Worm (Caenorhabditis elegans) whole organism, L4/young adult: Measurements from ENCODE around the gene rnp-7.

Source experiments
- W03F9.2 ChIP-seq: fragments of 150-350 bp; optimal IDR thresholded peaks from 2 replicates; lab custom pipeline; 2014; ENCODE audit warnings: missing biosample characterization, missing genetic modification characterization
- dao-5 ChIP-seq: sonication (generic microtip); optimal IDR thresholded peaks from 2 replicates; lab custom pipeline; 2016; ENCODE audit warnings: missing genotype, missing genetic modification characterization, moderate library complexity, missing compliant biosample characterization
- him-1 ChIP-seq: sonication (generic microtip); optimal IDR thresholded peaks from 2 replicates; lab custom pipeline; 2016; ENCODE audit warnings: missing genotype, missing genetic modification reagents, missing genetic modification characterization, missing compliant biosample characterization

Gene rnp-7

DNA sequence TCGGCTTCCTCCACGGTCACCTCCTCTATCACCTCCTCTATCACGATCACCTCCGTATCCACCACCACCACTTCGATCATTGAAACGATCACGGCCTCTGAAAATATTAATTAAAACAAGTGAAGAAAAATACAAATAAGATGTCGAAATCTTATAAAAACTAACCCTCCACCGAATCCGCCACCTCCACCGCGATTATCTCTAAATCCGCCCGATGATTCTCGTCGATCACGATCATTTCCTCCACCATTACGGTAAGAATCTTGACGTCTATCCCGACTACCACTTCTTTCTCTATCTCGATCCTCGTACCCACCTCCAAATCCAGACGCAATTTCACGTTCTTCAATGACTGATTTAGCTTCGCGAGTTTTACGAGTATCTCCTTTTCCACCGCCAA lies 1.7 kb downstream of the rnp-7 start:
- no peak for TF ChIP-seq dao-5 (tag; lab: Kevin White, UChicago)
- TF ChIP-seq W03F9.2 = no peak
- no peak for TF ChIP-seq him-1 (tag; lab: Kevin White, UChicago)

DNA sequence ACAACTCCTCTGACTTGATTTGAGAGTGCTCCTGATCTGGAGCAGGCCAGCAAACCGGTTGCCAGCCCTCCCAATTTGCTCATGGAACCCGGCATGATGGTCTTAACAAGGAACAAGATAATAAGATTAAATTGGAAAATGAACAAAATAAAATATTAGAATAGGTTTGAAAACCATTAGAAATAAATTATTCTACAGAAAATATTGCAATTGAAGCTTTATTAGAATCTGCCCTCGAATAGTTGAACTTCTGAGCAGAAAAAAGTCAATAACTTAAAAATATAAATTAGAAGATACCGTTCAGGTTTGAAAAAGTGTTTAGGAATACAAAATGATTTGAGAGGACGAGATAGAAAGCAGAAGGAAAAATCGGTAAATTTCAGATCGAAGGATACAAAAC lies 2.2 kb downstream of the rnp-7 start, which contains the start of gene nuo-4:
Gene nuo-4, minus strand, starts transcription at position 101 of the 400 bp plus-strand sequence.
- TF ChIP-seq W03F9.2 = no peak
- no peak for TF ChIP-seq dao-5 (tag; lab: Kevin White, UChicago)
- no peak for TF ChIP-seq him-1 (tag; lab: Kevin White, UChicago)

DNA sequence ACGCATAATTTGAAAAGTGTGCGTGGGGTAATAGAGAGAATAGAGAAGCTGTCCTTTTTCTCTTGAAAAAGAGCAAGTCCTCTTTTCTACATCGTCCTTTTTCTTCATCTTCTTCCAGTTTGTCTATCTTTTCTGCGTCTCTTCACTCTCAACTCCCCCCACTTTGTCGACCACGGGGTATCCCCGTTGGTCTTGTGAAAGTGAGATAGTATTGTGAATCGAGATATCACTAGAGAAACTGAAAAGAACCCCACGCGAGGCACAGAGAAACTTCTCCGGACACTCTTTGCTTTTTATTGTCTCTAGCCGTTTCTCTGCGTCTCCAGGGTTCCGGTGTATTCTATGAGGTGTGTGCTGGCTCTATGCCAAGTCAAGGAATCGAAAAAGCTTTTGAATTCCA lies 5.3 kb downstream of the rnp-7 start:
- TF ChIP-seq him-1 (tag; lab: Kevin White, UChicago) (peak; percentile 88), dao-5 (tag; lab: Kevin White, UChicago) (no peak), W03F9.2 (peak; percentile 51)

DNA sequence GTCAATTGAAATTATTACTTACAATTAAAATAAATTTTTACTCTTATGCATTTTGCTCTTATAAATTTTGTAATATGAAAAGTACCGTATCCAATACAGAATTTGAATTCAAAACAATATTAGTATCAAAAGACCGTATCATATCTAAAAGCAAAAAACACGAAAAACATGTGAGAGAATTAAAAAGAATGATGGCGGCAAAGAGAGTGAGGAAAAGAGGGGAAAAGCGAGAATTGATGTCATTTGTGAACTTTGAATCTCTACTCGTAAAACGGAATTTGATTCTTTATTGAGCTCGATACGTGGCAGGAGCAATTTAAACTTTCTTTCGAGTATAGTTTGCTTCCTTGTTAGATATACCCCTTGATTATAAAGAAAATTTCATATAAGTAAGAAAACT lies 6.4 kb downstream of the rnp-7 start:
- TF ChIP-seq W03F9.2 = no peak
- no peak for TF ChIP-seq dao-5 (tag; lab: Kevin White, UChicago)
- no peak for TF ChIP-seq him-1 (tag; lab: Kevin White, UChicago)

DNA sequence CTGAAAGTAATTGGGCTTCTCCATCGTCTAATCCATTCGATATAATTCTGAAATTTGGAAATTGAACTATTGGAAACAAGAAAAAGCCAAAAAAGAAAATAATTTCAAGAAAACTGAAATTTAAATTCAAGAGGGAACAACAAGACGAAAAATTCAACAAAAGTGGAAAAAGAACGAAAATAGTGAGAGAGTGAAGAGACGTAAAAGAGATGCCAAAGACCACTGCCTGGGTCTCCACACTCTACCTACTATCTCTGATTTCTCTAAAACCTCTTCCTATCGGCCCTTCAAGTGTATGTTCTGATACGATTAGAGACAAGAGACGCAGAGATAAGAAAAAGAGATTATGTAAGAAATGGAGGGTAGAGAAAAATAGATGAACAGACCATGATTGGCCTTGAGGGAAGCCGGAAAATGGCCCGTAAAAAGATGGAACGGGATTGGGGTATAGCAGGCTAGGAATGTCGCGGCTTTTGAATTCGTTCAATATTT lies 7.2 kb downstream of the rnp-7 start, which contains the start of gene ogt-1:
Gene ogt-1, minus strand, starts transcription at position 51 of the 492 bp plus-strand sequence.
- TF ChIP-seq W03F9.2 = peak; percentile 74
- peak; percentile 26 for TF ChIP-seq him-1 (tag; lab: Kevin White, UChicago)
- no peak for TF ChIP-seq dao-5 (tag; lab: Kevin White, UChicago)

DNA sequence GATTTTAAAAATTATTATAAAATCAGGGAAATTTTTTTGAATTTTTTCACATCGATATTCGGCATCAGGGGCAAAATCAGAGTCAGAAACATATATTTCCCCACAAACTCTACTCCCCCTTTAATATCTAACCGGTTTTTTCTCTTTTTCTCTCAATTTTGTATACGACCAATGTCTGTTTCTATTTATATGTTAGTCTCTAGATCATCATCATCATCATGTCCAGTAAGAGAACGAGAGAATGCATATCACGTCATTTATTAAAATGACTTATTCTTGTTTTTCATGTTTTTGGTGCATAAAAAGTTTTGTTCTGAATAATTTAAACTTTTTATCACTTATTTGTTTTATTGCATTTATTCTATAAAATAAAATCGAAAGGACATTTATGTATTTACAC lies 8.4 kb downstream of the rnp-7 start:
- TF ChIP-seq dao-5 (tag; lab: Kevin White, UChicago) (no peak), him-1 (tag; lab: Kevin White, UChicago) (no peak), W03F9.2 (no peak)

DNA sequence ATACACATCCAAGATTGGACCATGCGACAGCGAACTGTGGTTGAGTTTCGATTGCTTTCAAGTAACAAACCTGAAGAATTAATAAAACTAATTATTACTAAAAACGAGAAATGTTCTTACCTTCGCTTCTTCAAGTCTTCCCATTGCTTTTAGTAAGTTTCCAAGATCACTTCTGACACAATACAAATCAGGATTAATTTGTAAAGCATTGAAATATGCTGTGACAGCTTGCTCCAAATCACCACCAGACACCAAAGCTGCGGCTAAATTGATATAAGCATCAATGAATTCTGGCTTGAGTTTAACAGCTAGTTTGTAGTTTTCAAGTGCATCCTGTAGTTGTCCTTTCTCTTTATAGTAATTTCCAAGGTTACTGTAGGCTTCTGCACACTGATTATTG lies 10.8 kb downstream of the rnp-7 start:
- no peak for TF ChIP-seq W03F9.2
- TF ChIP-seq dao-5 (tag; lab: Kevin White, UChicago) = no peak
- TF ChIP-seq him-1 (tag; lab: Kevin White, UChicago) = no peak

DNA sequence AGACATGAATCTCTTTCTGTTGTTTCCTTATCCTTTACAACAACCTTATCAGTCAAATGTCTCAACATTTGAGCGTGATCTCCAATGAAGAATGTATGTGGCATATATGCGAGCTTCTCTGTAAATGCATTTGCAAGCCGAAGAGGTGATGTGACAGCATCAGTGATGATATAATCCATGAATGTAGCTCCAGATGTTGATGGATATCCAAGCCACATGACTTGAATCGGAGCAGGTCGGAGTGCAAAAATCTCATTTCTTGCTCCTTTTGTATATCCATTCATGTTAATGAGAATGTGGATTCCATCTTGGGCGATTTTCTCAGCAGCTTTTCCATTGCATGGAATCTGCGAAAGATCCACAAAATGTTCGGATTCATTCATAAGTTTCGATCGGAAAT lies 12.8 kb downstream of the rnp-7 start:
- TF ChIP-seq W03F9.2 (no peak), dao-5 (tag; lab: Kevin White, UChicago) (no peak), him-1 (tag; lab: Kevin White, UChicago) (no peak)

DNA sequence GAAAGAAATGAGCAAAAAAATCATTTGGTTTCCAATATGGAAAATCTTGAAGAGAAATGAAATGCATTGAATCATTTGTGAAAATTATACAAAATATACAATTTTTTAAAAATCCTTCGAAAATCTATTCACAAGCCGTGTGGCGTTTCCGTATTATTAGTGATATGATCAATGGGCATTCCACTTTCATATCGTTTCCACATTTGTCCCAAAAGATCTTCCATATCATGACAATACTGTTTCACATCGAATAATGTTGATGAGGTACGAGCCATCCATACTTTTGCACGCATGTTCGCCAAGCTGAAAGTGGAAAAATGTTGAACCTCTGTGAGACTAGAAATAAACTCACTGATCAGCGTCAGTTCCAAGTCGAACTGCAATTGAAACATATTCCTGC lies 14.6 kb downstream of the rnp-7 start:
- TF ChIP-seq W03F9.2 (no peak), dao-5 (tag; lab: Kevin White, UChicago) (no peak), him-1 (tag; lab: Kevin White, UChicago) (no peak)

DNA sequence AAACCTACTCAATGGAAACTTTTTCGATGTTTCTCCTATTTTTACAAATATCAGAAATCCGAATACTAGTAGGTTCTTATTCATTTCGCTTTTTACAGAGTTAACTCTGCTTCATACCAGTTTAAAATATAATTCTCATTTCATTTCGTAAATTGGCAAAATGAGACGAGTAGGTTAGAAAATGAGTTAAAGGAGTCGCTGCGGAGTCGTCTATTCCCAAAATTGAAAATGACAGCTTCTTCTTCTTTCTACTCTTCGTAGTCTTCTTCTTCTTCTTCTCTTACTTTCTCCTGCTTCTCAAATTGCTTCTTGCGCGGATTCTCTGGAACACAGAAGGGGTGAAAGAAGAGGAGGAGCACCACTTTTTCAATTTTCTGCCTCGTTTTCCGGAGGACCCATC lies 16.2 kb downstream of the rnp-7 start, which contains the start of gene glr-2:
Gene glr-2, minus strand, starts transcription at position 211 of the 400 bp plus-strand sequence.
- TF ChIP-seq dao-5 (tag; lab: Kevin White, UChicago) (no peak), him-1 (tag; lab: Kevin White, UChicago) (no peak), W03F9.2 (no peak)

DNA sequence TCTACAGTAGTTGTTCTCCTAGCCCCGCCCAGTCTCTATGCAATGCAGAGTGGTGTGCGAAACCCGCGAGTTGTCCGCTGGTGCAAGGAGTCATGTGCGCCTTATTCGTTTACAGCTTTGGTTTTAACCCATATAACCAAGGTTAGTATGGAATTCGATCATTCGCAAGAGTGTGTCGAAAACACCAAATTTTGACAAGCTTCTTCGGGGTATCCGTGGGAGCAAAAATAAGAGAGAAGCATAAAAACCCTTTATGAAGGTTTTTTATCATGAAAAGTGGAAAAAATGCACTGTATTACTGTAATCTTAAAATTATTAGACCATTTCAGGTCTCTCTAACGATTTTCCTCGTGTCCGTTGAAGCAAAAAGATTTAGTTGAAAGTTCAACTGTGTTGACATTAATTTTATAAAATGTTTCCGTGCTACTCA lies 18.8 kb downstream of the rnp-7 start:
- no peak for TF ChIP-seq him-1 (tag; lab: Kevin White, UChicago)
- no peak for TF ChIP-seq W03F9.2
- TF ChIP-seq dao-5 (tag; lab: Kevin White, UChicago) = no peak

DNA sequence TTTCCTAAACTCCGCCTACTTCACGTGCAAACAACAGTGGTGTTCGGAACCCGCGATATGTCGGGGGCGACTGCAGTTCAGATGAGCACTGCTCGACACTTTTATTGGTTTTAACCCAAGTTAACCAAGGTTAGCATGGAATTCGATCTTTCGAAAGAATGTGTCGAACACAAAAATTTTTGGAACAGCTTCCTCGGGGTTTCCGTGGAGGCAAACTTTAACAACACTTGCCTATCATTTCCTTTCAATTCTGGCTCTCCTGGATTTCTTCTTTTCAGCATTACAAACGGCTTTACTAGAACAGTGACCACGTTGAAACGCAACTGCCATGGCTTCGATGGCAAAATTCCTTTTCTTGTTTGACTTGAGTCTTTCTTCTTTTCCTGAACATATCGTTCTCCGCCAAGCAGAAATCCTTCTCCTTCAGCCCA lies 19.7 kb downstream of the rnp-7 start:
- no peak for TF ChIP-seq him-1 (tag; lab: Kevin White, UChicago)
- TF ChIP-seq W03F9.2 = peak; percentile 66

DNA sequence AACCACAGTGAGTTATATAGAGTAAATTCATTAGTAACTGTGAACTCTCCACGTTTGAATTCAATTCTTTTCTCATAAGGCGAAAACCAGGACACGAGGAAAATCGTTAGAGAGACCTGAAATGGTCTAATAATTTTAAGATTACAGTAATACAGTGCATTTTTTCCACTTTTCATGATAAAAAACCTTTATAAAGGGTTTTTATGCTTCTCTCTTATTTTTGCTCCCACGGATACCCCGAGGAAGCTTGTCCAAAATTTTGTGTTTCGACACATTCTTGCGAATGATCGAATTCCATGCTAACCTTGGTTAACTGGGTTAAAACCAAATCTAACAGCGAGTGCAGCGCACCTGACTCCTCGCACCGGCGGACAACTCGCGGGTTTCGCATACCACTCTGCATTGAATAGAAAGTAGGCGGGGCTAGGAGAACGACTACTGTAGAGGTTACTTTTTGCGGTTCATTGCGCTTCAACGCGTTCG lies 20.7 kb downstream of the rnp-7 start:
- TF ChIP-seq dao-5 (tag; lab: Kevin White, UChicago) = no peak
- TF ChIP-seq him-1 (tag; lab: Kevin White, UChicago) = no peak
- TF ChIP-seq W03F9.2 = no peak

DNA sequence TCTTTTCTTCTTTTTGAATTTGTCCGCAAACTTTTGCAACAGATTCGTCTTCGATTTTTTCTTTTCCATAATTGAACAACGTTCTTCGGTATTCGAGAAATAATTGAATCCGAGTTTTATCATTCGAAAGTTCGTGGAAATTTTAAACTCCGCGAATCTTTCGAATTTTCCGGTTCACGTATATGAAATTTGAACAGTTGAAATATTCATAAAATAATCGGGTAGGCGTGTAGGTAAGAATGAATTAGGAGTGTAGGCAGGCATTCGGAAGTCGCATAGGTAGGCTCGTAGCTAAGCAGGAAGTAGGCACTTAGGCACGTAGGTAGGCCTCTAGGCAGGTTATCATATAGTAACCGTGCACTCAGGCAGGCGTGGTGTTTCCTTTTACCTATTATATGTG lies 22.8 kb downstream of the rnp-7 start, which contains the start of gene B0280.11:
Gene B0280.11, minus strand, starts transcription at position 101 of the 400 bp plus-strand sequence.
- TF ChIP-seq W03F9.2 (no peak), him-1 (tag; lab: Kevin White, UChicago) (no peak), dao-5 (tag; lab: Kevin White, UChicago) (no peak)

DNA sequence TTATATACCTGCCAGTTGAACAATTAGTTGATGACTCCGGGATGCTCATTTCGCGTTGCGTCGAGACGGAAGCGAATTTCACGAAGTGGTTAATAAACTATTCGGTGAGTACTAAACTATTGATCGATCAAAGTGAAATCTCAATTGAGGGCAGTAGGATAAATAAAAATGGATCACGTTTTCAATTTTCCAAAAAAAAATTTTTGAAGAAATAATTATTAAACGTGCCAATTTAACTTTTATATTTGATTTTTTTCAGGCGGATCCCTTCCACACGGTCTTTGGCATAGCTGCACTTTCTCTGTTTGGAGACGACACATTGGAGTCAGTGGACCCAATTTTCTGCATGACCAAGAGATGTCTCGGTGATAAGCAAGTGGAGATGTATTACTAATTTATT lies 24.9 kb downstream of the rnp-7 start, which contains the start of gene B0280.17:
Gene B0280.17, minus strand, starts transcription at position 101 of the 400 bp plus-strand sequence.
- TF ChIP-seq him-1 (tag; lab: Kevin White, UChicago) = no peak
- TF ChIP-seq W03F9.2 = no peak
- TF ChIP-seq dao-5 (tag; lab: Kevin White, UChicago) = no peak
